Fruit fly (Drosophila melanogaster) whole organism, embryonic: ENCODE results near the gene CG4393.

Source experiments
- Ada2b ChIP-seq: fragments of 200-800 bp; sonication (Bioruptor generic); IDR thresholded peaks from 2 replicates; pipeline ENCODE4 v1.3.6; 2022; ENCODE audit warnings: missing biosample characterization, missing genetic modification characterization
- Asciz ChIP-seq: fragments of 200-800 bp; sonication (Bioruptor generic); optimal IDR thresholded peaks from 2 replicates; lab custom pipeline; 2017; ENCODE audit warnings: missing biosample characterization, mild to moderate bottlenecking, missing genetic modification characterization, missing genetic modification reagents
- CG11093 ChIP-seq: fragments of 200-800 bp; sonication (Bioruptor generic); IDR thresholded peaks from 3 replicates; pipeline ENCODE4 v1.3.6; 2022; ENCODE audit warnings: missing biosample characterization, missing genetic modification characterization
- CG12299 ChIP-seq: fragments of 200-800 bp; sonication (Bioruptor generic); optimal IDR thresholded peaks from 2 replicates; lab custom pipeline; 2018; ENCODE audit warnings: missing biosample characterization, mild to moderate bottlenecking, missing genetic modification characterization
- CG13123 ChIP-seq: fragments of 200-800 bp; sonication (Bioruptor generic); optimal IDR thresholded peaks from 2 replicates; lab custom pipeline; 2016; ENCODE audit warnings: missing biosample characterization, missing genetic modification characterization
- CG13296 ChIP-seq: fragments of 200-800 bp; sonication (Bioruptor generic); optimal IDR thresholded peaks from 3 replicates; lab custom pipeline; 2018; ENCODE audit warnings: missing biosample characterization, mild to moderate bottlenecking, missing genetic modification characterization
- CG14014 ChIP-seq: fragments of 200-800 bp; sonication (Bioruptor generic); IDR thresholded peaks from 2 replicates; pipeline ENCODE4 v1.3.6; 2022; ENCODE audit warnings: missing biosample characterization, missing genetic modification characterization
- CG14441 ChIP-seq: fragments of 200-800 bp; sonication (Bioruptor generic); IDR thresholded peaks from 2 replicates; pipeline ENCODE4 v1.3.6; 2022; ENCODE audit warnings: missing biosample characterization, missing genetic modification characterization
- CG15479 ChIP-seq: fragments of 200-800 bp; sonication (Bioruptor generic); optimal IDR thresholded peaks from 3 replicates; lab custom pipeline; 2019; ENCODE audit warnings: missing biosample characterization, mild to moderate bottlenecking, missing genetic modification characterization, moderate library complexity
- CG1647 ChIP-seq: fragments of 200-800 bp; sonication (Bioruptor generic); optimal IDR thresholded peaks from 3 replicates; lab custom pipeline; 2016; ENCODE audit warnings: missing biosample characterization, missing genetic modification characterization
- CG17912 ChIP-seq: fragments of 200-800 bp; sonication (Bioruptor generic); optimal IDR thresholded peaks from 2 replicates; lab custom pipeline; 2018; ENCODE audit warnings: missing biosample characterization, mild to moderate bottlenecking, missing genetic modification characterization
- CG18619 ChIP-seq: fragments of 200-800 bp; sonication (Bioruptor generic); optimal IDR thresholded peaks from 3 replicates; lab custom pipeline; 2017; ENCODE audit warnings: missing biosample characterization, mild to moderate bottlenecking, missing genetic modification characterization
- CG4854 ChIP-seq: fragments of 200-800 bp; sonication (Bioruptor generic); optimal IDR thresholded peaks from 2 replicates; lab custom pipeline; 2016; ENCODE audit warnings: missing biosample characterization, missing genetic modification characterization, inconsistent platforms
- CG8478 ChIP-seq: fragments of >200 bp; optimal IDR thresholded peaks from 2 replicates; lab custom pipeline; 2018
- Dip3 ChIP-seq: fragments of 200-800 bp; sonication (Bioruptor generic); optimal IDR thresholded peaks from 3 replicates; lab custom pipeline; 2016; ENCODE audit warnings: missing biosample characterization, missing genetic modification characterization
- Drgx ChIP-seq: fragments of 200-800 bp; sonication (Bioruptor generic); IDR thresholded peaks from 2 replicates; pipeline ENCODE4 v1.3.6; 2022; ENCODE audit warnings: missing biosample characterization, missing genetic modification characterization
- Hmx ChIP-seq: fragments of 200-800 bp; sonication (Bioruptor generic); optimal IDR thresholded peaks from 2 replicates; lab custom pipeline; 2016; ENCODE audit warnings: missing biosample characterization, missing genetic modification characterization
- Hr51 ChIP-seq, 2 experiments: fragments of 200-800 bp; sonication (Bioruptor generic); optimal IDR thresholded peaks; 2 replicates in 1 of 2; 3 replicates in 1 of 2; lab custom pipeline; 2016 to 2018; ENCODE audit warnings: missing biosample characterization in 2 of 2, missing genetic modification characterization in 2 of 2, mild to moderate bottlenecking in 1 of 2, moderate library complexity in 1 of 2
- MBD-R2 ChIP-seq: fragments of 200-800 bp; sonication (Bioruptor generic); IDR thresholded peaks from 2 replicates; pipeline ENCODE4 v1.3.6; 2022; ENCODE audit warnings: missing biosample characterization, missing genetic modification characterization
- Mad ChIP-seq: fragments of 200-800 bp; sonication (Bioruptor generic); optimal IDR thresholded peaks from 2 replicates; lab custom pipeline; 2016; ENCODE audit warnings: missing biosample characterization, missing genetic modification characterization
- Nf-YA ChIP-seq: fragments of 200-800 bp; sonication (Bioruptor generic); IDR thresholded peaks from 2 replicates; pipeline ENCODE4 v1.3.6; 2022; ENCODE audit warnings: missing biosample characterization, missing genetic modification characterization
- Poxn ChIP-seq: fragments of 200-800 bp; sonication (Bioruptor generic); IDR thresholded peaks from 2 replicates; pipeline ENCODE4 v1.3.6; 2022; ENCODE audit warnings: missing biosample characterization, missing genetic modification characterization
- Ptx1 ChIP-seq: fragments of 200-800 bp; sonication (Bioruptor generic); IDR thresholded peaks from 2 replicates; pipeline ENCODE4 v1.3.6; 2022; ENCODE audit warnings: missing biosample characterization, missing genetic modification characterization
- Sry-δ ChIP-seq: fragments of 200-800 bp; sonication (Bioruptor generic); optimal IDR thresholded peaks from 2 replicates; lab custom pipeline; 2016; ENCODE audit warnings: missing biosample characterization, missing genetic modification characterization
- bsh ChIP-seq, 2 experiments: fragments of 200-800 bp; sonication (Bioruptor generic); optimal IDR thresholded peaks; 2 replicates each; lab custom pipeline; 2017 to 2018; ENCODE audit warnings: mild to moderate bottlenecking in 2 of 2, missing biosample characterization in 2 of 2, missing genetic modification characterization in 2 of 2, moderate library complexity in 1 of 2
- cad ChIP-seq: fragments of >200 bp; optimal IDR thresholded peaks from 2 replicates; lab custom pipeline; 2017; ENCODE audit warnings: missing biosample characterization, missing genetic modification characterization
- dmrt11E ChIP-seq: fragments of 200-800 bp; sonication (Bioruptor generic); optimal IDR thresholded peaks from 3 replicates; lab custom pipeline; 2018; ENCODE audit warnings: missing biosample characterization, mild to moderate bottlenecking, missing genetic modification characterization, moderate library complexity
- dmrt99B ChIP-seq: fragments of 200-800 bp; sonication (Bioruptor generic); optimal IDR thresholded peaks from 2 replicates; lab custom pipeline; 2018; ENCODE audit warnings: missing biosample characterization, mild to moderate bottlenecking, missing genetic modification characterization, moderate library complexity
- eve ChIP-seq, 2 experiments: fragments of >200 bp; optimal IDR thresholded peaks; 2 replicates each; lab custom pipeline; 2017; ENCODE audit warnings: missing biosample characterization in 2 of 2, missing genetic modification characterization in 2 of 2
- gcm2 ChIP-seq: fragments of 200-800 bp; sonication (Bioruptor generic); optimal IDR thresholded peaks from 2 replicates; lab custom pipeline; 2016; ENCODE audit warnings: missing biosample characterization, missing genetic modification characterization
- mam ChIP-seq: fragments of 200-800 bp; sonication (Bioruptor generic); optimal IDR thresholded peaks from 3 replicates; lab custom pipeline; 2016; ENCODE audit warnings: missing biosample characterization, missing genetic modification characterization
- pan ChIP-seq, 4 experiments: fragments of >200 bp in 3 of 4; fragments of 200-800 bp in 1 of 4; sonication (Bioruptor generic) in 1 of 4; optimal IDR thresholded peaks in 3 of 4; IDR thresholded peaks in 1 of 4; 2 replicates each; pipeline versions ENCODE4 v1.3.6 to Lab custom; 2017 to 2022; ENCODE audit warnings: missing biosample characterization in 2 of 4, missing genetic modification characterization in 2 of 4, mixed read lengths in 1 of 4
- sens ChIP-seq: fragments of 200-800 bp; sonication (Bioruptor generic); peaks from one replicate; lab custom pipeline; 2016; ENCODE audit warnings: missing biosample characterization, missing genetic modification characterization
- sima ChIP-seq: fragments of 200-800 bp; sonication (Bioruptor generic); optimal IDR thresholded peaks from 2 replicates; lab custom pipeline; 2016; ENCODE audit warnings: missing biosample characterization, missing genetic modification characterization
- stwl ChIP-seq: fragments of 200-800 bp; sonication (Bioruptor generic); optimal IDR thresholded peaks from 3 replicates; lab custom pipeline; 2018; ENCODE audit warnings: missing biosample characterization, mild to moderate bottlenecking, missing genetic modification characterization, moderate library complexity
- trem ChIP-seq: fragments of 200-800 bp; optimal IDR thresholded peaks from 3 replicates; lab custom pipeline; 2019; ENCODE audit warnings: missing biosample characterization, mild to moderate bottlenecking, missing genetic modification characterization, moderate library complexity

CG4393 gene

DNA sequence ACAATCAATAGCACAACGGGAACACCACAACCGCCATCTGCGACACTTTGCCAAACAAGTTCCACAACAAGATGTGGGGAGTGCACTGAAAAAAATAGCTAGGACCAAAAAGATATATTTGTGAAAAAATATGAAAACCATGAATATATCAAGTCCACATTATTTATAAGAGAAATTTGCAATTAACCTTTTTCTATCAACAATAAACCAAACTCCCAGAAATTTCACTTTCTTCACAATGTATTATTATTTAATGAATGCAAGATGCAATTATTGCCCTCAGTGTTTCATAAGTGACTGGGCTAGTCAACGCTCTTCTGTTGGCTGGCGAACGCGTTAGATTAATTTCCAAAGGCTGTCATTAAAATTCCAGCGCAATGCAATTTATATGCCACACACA lies 11.1 kb upstream of the CG4393 start (continued):
- TF ChIP-seq Ada2b (GFP tag; lab: Robert Waterston, UW) (no peak), Asciz (no peak), sens (GFP tag; lab: Kevin White, UChicago) (peak; percentile 76), eve (GFP tag; optimal IDR thresholded peaks at IDR 0.05; lab: Kevin White, UChicago) (peak in 1 of 2 experiments; percentile 1), Poxn (GFP tag; lab: Robert Waterston, UW) (no peak), dmrt11E (no peak), Hmx (no peak), sima (GFP tag; lab: Kevin White, UChicago) (no peak), Hr51 (GFP tag; optimal IDR thresholded peaks at IDR 0.05; lab: Kevin White, UChicago) (peak in 1 of 2 experiments; percentile 26), CG17912 (GFP tag; lab: Kevin White, UChicago) (no peak), gcm2 (GFP tag; lab: Kevin White, UChicago) (no peak), cad (GFP tag; lab: Kevin White, UChicago) (no peak), dmrt99B (tag; lab: Kevin White, UChicago) (peak; percentile 21), CG14014 (GFP tag; lab: Robert Waterston, UW) (no peak), stwl (tag; lab: Kevin White, UChicago) (no peak), CG13296 (GFP tag; lab: Kevin White, UChicago) (no peak), CG15479 (no peak), Nf-YA (no peak)
- TF ChIP-seq, all 482 proteins: peak for 11

DNA sequence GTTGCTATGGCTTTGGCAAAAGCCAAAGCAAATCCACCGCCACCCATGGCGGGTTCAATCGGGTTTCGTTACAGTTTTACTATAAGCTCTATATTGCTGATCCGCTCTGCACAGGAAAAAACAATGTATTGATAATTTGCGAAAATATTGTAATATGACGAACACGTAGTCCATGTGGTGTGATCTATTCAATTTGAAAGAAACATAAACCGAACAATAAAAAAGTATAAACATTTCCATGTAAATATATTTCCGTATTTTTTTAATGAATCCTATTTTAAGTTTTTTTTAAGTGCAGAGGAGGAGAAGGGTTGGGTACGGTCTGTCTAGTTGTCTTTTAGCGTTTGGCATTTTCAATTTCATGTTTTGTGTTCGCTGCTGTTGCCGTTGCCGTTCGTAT lies 8.9 kb upstream of the CG4393 start:
- TF ChIP-seq sens (GFP tag; lab: Kevin White, UChicago) (peak; percentile 19), CG13123 (GFP tag; lab: Kevin White, UChicago) (no peak), Drgx (peak; percentile 16; the same call in 1 of the 2 replicates)

DNA sequence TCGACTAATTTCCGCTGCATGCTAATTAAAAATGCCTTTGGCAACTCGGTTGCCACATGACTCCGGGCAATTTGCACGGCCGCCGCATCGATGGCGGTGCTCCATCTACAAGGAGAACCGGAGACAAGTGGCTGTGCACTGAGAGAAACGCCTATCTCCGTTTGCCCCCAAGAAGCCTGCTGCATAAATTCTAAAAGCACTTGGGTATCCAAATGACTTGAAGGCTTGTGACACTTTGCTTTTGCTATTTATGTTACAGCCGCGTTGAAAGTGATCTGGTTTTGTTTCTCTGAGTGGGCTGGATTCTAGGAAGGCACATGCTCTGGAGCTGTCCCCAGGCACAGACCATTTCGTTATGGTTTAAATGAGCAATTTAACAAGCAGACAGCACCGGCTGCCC lies 7.7 kb upstream of the CG4393 start:
- no peak for TF ChIP-seq mam (GFP tag; lab: Kevin White, UChicago)
- TF ChIP-seq CG14441 (GFP tag; lab: Robert Waterston, UW) = no peak
- no peak for TF ChIP-seq MBD-R2
- peak in 1 of 2 experiments; percentile 25 for TF ChIP-seq bsh (GFP tag; optimal IDR thresholded peaks at IDR 0.05; lab: Kevin White, UChicago)
- 0 out of 2 replicates have a peak, but pooled peaks have one; percentile 16 for TF ChIP-seq Drgx

DNA sequence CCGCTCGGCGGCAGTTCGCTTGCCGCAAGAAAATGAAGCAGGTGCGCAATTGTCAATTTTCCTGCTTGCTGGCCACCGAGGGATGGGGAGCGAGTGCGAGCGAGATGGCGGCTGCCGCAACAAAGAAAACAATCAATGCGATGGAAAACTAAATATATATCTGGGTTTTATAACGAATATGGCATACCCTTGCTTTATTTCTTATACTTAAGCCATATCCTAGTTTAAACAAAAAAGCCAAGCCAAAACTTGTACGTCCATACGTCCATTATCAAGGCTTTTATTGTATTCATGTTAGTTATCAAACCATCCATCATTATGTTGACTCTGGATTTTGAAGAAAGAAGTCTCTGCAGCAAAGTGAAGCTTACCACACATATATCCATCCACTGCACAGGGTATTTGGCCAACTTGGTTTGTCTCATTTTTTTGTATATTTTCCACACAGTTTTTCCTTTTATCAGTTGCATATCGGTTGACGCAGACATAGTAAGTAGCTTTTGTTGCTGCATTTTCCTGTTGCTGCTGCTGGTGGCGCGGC lies 6.3 kb upstream of the CG4393 start:
- TF ChIP-seq CG18619 (GFP tag; lab: Kevin White, UChicago) (no peak), CG12299 (no peak), CG4854 (GFP tag; lab: Kevin White, UChicago) (no peak), CG1647 (no peak), pan (optimal IDR thresholded peaks at IDR 0.05; lab: Kevin White, UChicago) (no peak), pan (GFP tag; optimal IDR thresholded peaks at IDR 0.05 in 1 of 2, IDR thresholded peaks at IDR 0.05 in 1 of 2) (no peak), Ptx1 (GFP tag; lab: Robert Waterston, UW) (no peak), CG8478 (lab: Kevin White, UChicago) (no peak), Dip3 (GFP tag; lab: Kevin White, UChicago) (no peak), CG11093 (GFP tag; lab: Robert Waterston, UW) (no peak), trem (tag; lab: Kevin White, UChicago) (no peak), Sry-δ (GFP tag; lab: Kevin White, UChicago) (no peak), Mad (GFP tag; lab: Kevin White, UChicago) (no peak), Poxn (GFP tag; lab: Robert Waterston, UW) (no peak)
